Worm (Caenorhabditis elegans) whole organism, young adult: Measurements from ENCODE around the gene aqp-12.

Source experiments
- B0035.1 ChIP-seq: sonication (generic microtip); optimal IDR thresholded peaks from 2 replicates; lab custom pipeline; 2016; ENCODE audit warnings: missing genetic modification characterization, mild to moderate bottlenecking, missing compliant biosample characterization, missing genotype, missing genetic modification reagents
- F10E7.11 ChIP-seq: sonication (generic microtip); optimal IDR thresholded peaks from 2 replicates; lab custom pipeline; 2017; ENCODE audit warnings: mild to moderate bottlenecking, missing genetic modification characterization, moderate library complexity, missing compliant biosample characterization
- F23B12.7 ChIP-seq: sonication (generic microtip); optimal IDR thresholded peaks from 2 replicates; lab custom pipeline; 2017; ENCODE audit warnings: missing genetic modification characterization, mild to moderate bottlenecking, missing compliant biosample characterization, antibody characterized with exemption, moderate library complexity; ENCODE audit not compliant: insufficient read depth
- F55B11.4 ChIP-seq: sonication (generic microtip); optimal IDR thresholded peaks from 2 replicates; lab custom pipeline; 2016; ENCODE audit warnings: missing compliant biosample characterization, missing genetic modification characterization, borderline replicate concordance; ENCODE audit not compliant: insufficient read depth
- F57A8.1 ChIP-seq: fragments of 200-800 bp; sonication (Bioruptor generic); optimal IDR thresholded peaks from 2 replicates; lab custom pipeline; 2018; ENCODE audit warnings: mild to moderate bottlenecking, missing genetic modification characterization, moderate library complexity, missing compliant biosample characterization
- F57C9.4 ChIP-seq: sonication (generic microtip); optimal IDR thresholded peaks from 2 replicates; lab custom pipeline; 2017; ENCODE audit warnings: mild to moderate bottlenecking, missing genetic modification characterization, missing compliant biosample characterization
- ZK185.1 ChIP-seq: sonication (generic microtip); optimal IDR thresholded peaks from 2 replicates; lab custom pipeline; 2016; ENCODE audit warnings: mild to moderate bottlenecking, missing genetic modification characterization, missing compliant biosample characterization; ENCODE audit not compliant: poor library complexity, severe bottlenecking
- atf-7 ChIP-seq: sonication (generic microtip); optimal IDR thresholded peaks from 2 replicates; lab custom pipeline; 2017; ENCODE audit warnings: mild to moderate bottlenecking, missing genetic modification characterization, missing compliant biosample characterization
- attf-3 ChIP-seq: fragments of 200-800 bp; sonication (Bioruptor generic); conservative IDR thresholded peaks from 2 replicates; pipeline ENCODE4 v1.3.6; 2022; ENCODE audit warnings: missing genetic modification reagents, missing genetic modification characterization, missing compliant biosample characterization
- attf-6 ChIP-seq: fragments of 200-800 bp; sonication (Bioruptor generic); IDR thresholded peaks from 2 replicates; pipeline ENCODE4 v1.3.6; 2022; ENCODE audit warnings: missing genetic modification reagents, missing genetic modification characterization, missing compliant biosample characterization
- cebp-1 ChIP-seq, 2 experiments: fragments of 200-800 bp in 1 of 2; sonication (Bioruptor generic) in 1 of 2; sonication (generic microtip) in 1 of 2; IDR thresholded peaks in 1 of 2; optimal IDR thresholded peaks in 1 of 2; 2 replicates each; pipeline versions ENCODE4 v1.3.6 to Lab custom; 2017 to 2022; ENCODE audit warnings: missing compliant biosample characterization in 2 of 2, missing genetic modification characterization in 2 of 2, mild to moderate bottlenecking in 1 of 2, missing genetic modification reagents in 1 of 2, moderate library complexity in 1 of 2
- chd-7 ChIP-seq: sonication (generic microtip); optimal IDR thresholded peaks from 2 replicates; lab custom pipeline; 2016; ENCODE audit warnings: mild to moderate bottlenecking, missing genetic modification characterization, moderate library complexity, missing compliant biosample characterization
- efl-1 ChIP-seq: fragments of 150-350 bp; optimal IDR thresholded peaks from 2 replicates; lab custom pipeline; 2014; ENCODE audit warnings: missing biosample characterization, missing genetic modification reagents, missing genetic modification characterization
- egl-44 ChIP-seq: fragments of 200-800 bp; sonication (Bioruptor generic); IDR thresholded peaks from 2 replicates; pipeline ENCODE4 v1.3.6; 2022; ENCODE audit warnings: missing genetic modification reagents, missing genetic modification characterization, missing compliant biosample characterization
- egrh-3 ChIP-seq: fragments of 200-800 bp; sonication (Bioruptor generic); IDR thresholded peaks from 2 replicates; pipeline ENCODE4 v1.3.6; 2022; ENCODE audit warnings: missing genetic modification reagents, missing genetic modification characterization, missing compliant biosample characterization
- ekl-4 ChIP-seq: fragments of 200-800 bp; sonication (Bioruptor generic); IDR thresholded peaks from 2 replicates; pipeline ENCODE4 v1.3.6; 2022; ENCODE audit warnings: missing genetic modification reagents, missing genetic modification characterization, missing compliant biosample characterization
- ets-4 ChIP-seq: fragments of 200-800 bp; sonication (Bioruptor generic); optimal IDR thresholded peaks from 2 replicates; lab custom pipeline; 2018; ENCODE audit warnings: mild to moderate bottlenecking, missing genetic modification characterization, missing compliant biosample characterization
- fkh-3 ChIP-seq: sonication (generic microtip); optimal IDR thresholded peaks from 2 replicates; lab custom pipeline; 2016; ENCODE audit warnings: mild to moderate bottlenecking, missing genetic modification characterization, missing compliant biosample characterization
- gei-17 ChIP-seq: fragments of 200-800 bp; sonication (Bioruptor generic); optimal IDR thresholded peaks from 2 replicates; lab custom pipeline; 2018; ENCODE audit warnings: mild to moderate bottlenecking, missing genetic modification characterization, missing compliant biosample characterization
- him-1 ChIP-seq: sonication (generic microtip); optimal IDR thresholded peaks from 2 replicates; lab custom pipeline; 2016; ENCODE audit warnings: missing genotype, missing genetic modification reagents, missing genetic modification characterization, missing compliant biosample characterization
- hsf-1 ChIP-seq: fragments of 200-800 bp; sonication (Bioruptor generic); IDR thresholded peaks from 2 replicates; pipeline ENCODE4 v1.3.6; 2022; ENCODE audit warnings: missing genetic modification reagents, missing genetic modification characterization, missing compliant biosample characterization
- let-607 ChIP-seq, 2 experiments: fragments of 200-800 bp in 1 of 2; sonication (Bioruptor generic) in 1 of 2; sonication (generic microtip) in 1 of 2; optimal IDR thresholded peaks; 2 replicates each; lab custom pipeline; 2016 to 2018; ENCODE audit warnings: mild to moderate bottlenecking in 2 of 2, missing compliant biosample characterization in 2 of 2, missing genetic modification characterization in 2 of 2, moderate library complexity in 2 of 2, missing genotype in 1 of 2
- lin-40 ChIP-seq: sonication (generic microtip); optimal IDR thresholded peaks from 2 replicates; lab custom pipeline; 2016; ENCODE audit warnings: missing genetic modification characterization, mild to moderate bottlenecking, missing compliant biosample characterization, missing genotype, missing genetic modification reagents
- lin-54 ChIP-seq: fragments of 200-800 bp; sonication (Bioruptor generic); optimal IDR thresholded peaks from 2 replicates; lab custom pipeline; 2018; ENCODE audit warnings: mild to moderate bottlenecking, missing genetic modification characterization, missing compliant biosample characterization
- nfya-1 ChIP-seq: sonication (generic microtip); optimal IDR thresholded peaks from 2 replicates; lab custom pipeline; 2017; ENCODE audit warnings: antibody characterized with exemption, missing compliant biosample characterization, missing genetic modification characterization, borderline replicate concordance; ENCODE audit not compliant: insufficient read depth
- nhr-120 ChIP-seq: fragments of 200-800 bp; sonication (Bioruptor generic); IDR thresholded peaks from 2 replicates; pipeline ENCODE4 v1.3.6; 2022; ENCODE audit warnings: missing genetic modification characterization, missing compliant biosample characterization
- nhr-179 ChIP-seq: sonication (generic microtip); optimal IDR thresholded peaks from 2 replicates; lab custom pipeline; 2016; ENCODE audit warnings: mild to moderate bottlenecking, missing genetic modification characterization, missing compliant biosample characterization
- nhr-80 ChIP-seq: sonication (generic microtip); optimal IDR thresholded peaks from 2 replicates; lab custom pipeline; 2016; ENCODE audit warnings: missing genetic modification characterization, missing compliant biosample characterization
- pbrm-1 ChIP-seq: fragments of 200-800 bp; sonication (Bioruptor generic); IDR thresholded peaks from 2 replicates; pipeline ENCODE4 v1.3.6; 2022; ENCODE audit warnings: missing genetic modification reagents, missing genetic modification characterization, missing compliant biosample characterization
- rcor-1 ChIP-seq: fragments of 200-800 bp; sonication (Bioruptor generic); IDR thresholded peaks from 2 replicates; pipeline ENCODE4 v1.3.6; 2022; ENCODE audit warnings: missing genetic modification reagents, missing genetic modification characterization, missing compliant biosample characterization
- rec-8 ChIP-seq, 2 experiments: sonication (generic microtip); optimal IDR thresholded peaks; 2 replicates each; lab custom pipeline; 2016; ENCODE audit warnings: mild to moderate bottlenecking in 2 of 2, missing genetic modification characterization in 2 of 2, missing genetic modification reagents in 2 of 2, missing genotype in 2 of 2, missing biosample characterization in 1 of 2, missing compliant biosample characterization in 1 of 2, moderate library complexity in 1 of 2
- snpc-1.3 ChIP-seq: sonication (generic microtip); optimal IDR thresholded peaks from 2 replicates; lab custom pipeline; 2017; ENCODE audit warnings: missing genetic modification characterization, mild to moderate bottlenecking, missing compliant biosample characterization, antibody characterized with exemption, moderate library complexity, missing genotype, missing genetic modification reagents; ENCODE audit not compliant: insufficient read depth
- snpc-3.4 ChIP-seq: sonication (generic microtip); optimal IDR thresholded peaks from 2 replicates; lab custom pipeline; 2017; ENCODE audit warnings: missing genetic modification characterization, mild to moderate bottlenecking, missing compliant biosample characterization, antibody characterized with exemption, moderate library complexity, missing genotype, missing genetic modification reagents
- tbp1 ChIP-seq: fragments of 200-800 bp; sonication (Bioruptor generic); optimal IDR thresholded peaks from 2 replicates; lab custom pipeline; 2018; ENCODE audit warnings: mild to moderate bottlenecking, missing genetic modification characterization, missing compliant biosample characterization
- tbx-9 ChIP-seq: sonication (generic microtip); optimal IDR thresholded peaks from 2 replicates; lab custom pipeline; 2016; ENCODE audit warnings: borderline replicate concordance, missing genetic modification characterization, inconsistent platforms, missing compliant biosample characterization
- unc-62 ChIP-seq: fragments of 150-350 bp; optimal IDR thresholded peaks from 2 replicates; lab custom pipeline; 2014; ENCODE audit warnings: missing biosample characterization, missing genetic modification reagents, missing genetic modification characterization
- zfh-2 ChIP-seq: fragments of 200-800 bp; sonication (Bioruptor generic); conservative IDR thresholded peaks from 2 replicates; pipeline ENCODE4 v1.3.6; 2022; ENCODE audit warnings: missing genetic modification reagents, missing genetic modification characterization, missing compliant biosample characterization
- ztf-28 ChIP-seq: fragments of 200-800 bp; sonication (Bioruptor generic); IDR thresholded peaks from 2 replicates; pipeline ENCODE4 v1.3.6; 2022; ENCODE audit warnings: missing genetic modification reagents, missing genetic modification characterization, missing compliant biosample characterization
- ztf-3 ChIP-seq: fragments of 200-800 bp; sonication (Bioruptor generic); optimal IDR thresholded peaks from 2 replicates; lab custom pipeline; 2018; ENCODE audit warnings: mild to moderate bottlenecking, missing genetic modification characterization, missing compliant biosample characterization

Gene aqp-12

ce11 chrII:12175398-12175797 lies 27.6 kb upstream of the aqp-12 start:
- no peak for TF ChIP-seq lin-40
- no peak for TF ChIP-seq tbp1 (GFP tag; lab: Kevin White, UChicago)
- no peak for TF ChIP-seq attf-6 (GFP tag; lab: Robert Waterston, UW)
- no peak for TF ChIP-seq F57C9.4 (tag; lab: Kevin White, UChicago)
- no peak for TF ChIP-seq pbrm-1 (GFP tag; lab: Robert Waterston, UW)
- no peak for TF ChIP-seq fkh-3 (tag; lab: Kevin White, UChicago)
- no peak for TF ChIP-seq F55B11.4 (tag; lab: Kevin White, UChicago)
- no peak for TF ChIP-seq gei-17 (GFP tag; lab: Kevin White, UChicago)
- no peak for TF ChIP-seq rcor-1
- TF ChIP-seq rec-8 (tag; optimal IDR thresholded peaks at IDR 0.05; lab: Kevin White, UChicago) = no peak
- no peak for TF ChIP-seq egl-44
- TF ChIP-seq egrh-3 (GFP tag; lab: Robert Waterston, UW) = peak; percentile 91
- TF ChIP-seq nfya-1 (tag; lab: Kevin White, UChicago) = no peak
- TF ChIP-seq ZK185.1 (tag; lab: Kevin White, UChicago) = no peak
- peak; percentile 93 for TF ChIP-seq zfh-2 (GFP tag; lab: Robert Waterston, UW)
- no peak for TF ChIP-seq ztf-28 (GFP tag; lab: Robert Waterston, UW)

ce11 chrII:12176521-12176920 lies 26.5 kb upstream of the aqp-12 start:
- TF ChIP-seq ets-4 (GFP tag; lab: Kevin White, UChicago) (no peak), tbx-9 (no peak), snpc-1.3 (tag; lab: Kevin White, UChicago) (no peak), him-1 (tag; lab: Kevin White, UChicago) (peak; percentile 70)

DNA sequence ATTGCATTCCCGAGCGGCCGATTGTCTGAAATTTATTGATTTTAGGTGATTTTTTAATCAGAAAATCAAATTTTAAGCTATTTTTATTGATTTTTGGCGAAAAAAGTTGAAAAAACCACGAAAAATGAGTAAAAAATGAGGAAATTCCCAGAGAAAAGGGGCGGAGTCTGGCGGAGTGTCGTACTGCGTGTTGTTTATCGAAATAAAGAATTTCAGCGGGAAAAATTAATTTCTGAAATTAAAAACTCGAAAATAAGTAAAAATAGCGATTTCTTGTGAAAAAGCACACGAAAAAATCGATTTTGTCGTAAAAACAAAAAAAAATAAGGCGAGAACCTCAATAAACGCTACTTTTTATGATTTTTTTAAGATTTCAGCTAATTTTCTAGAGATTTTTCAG lies 18.2 kb upstream of the aqp-12 start, which contains the start of gene Y57A10A.13:
Gene Y57A10A.13 (minus strand): TSS at position 46 of the 400 bp plus-strand sequence.
- TF ChIP-seq F57A8.1 (GFP tag; lab: Kevin White, UChicago) = no peak
- no peak for TF ChIP-seq snpc-3.4 (tag; lab: Kevin White, UChicago)
- no peak for TF ChIP-seq F23B12.7
- no peak for TF ChIP-seq nhr-120 (GFP tag; lab: Robert Waterston, UW)
- no peak for TF ChIP-seq nhr-179
- TF ChIP-seq chd-7 = no peak
- TF ChIP-seq efl-1 = peak; percentile 43
- peak; percentile 84 for TF ChIP-seq attf-3
- TF ChIP-seq lin-54 (GFP tag; lab: Kevin White, UChicago) = no peak
- TF ChIP-seq ztf-3 (GFP tag; lab: Kevin White, UChicago) = no peak
- TF ChIP-seq ztf-28 (GFP tag; lab: Robert Waterston, UW) = no peak

DNA sequence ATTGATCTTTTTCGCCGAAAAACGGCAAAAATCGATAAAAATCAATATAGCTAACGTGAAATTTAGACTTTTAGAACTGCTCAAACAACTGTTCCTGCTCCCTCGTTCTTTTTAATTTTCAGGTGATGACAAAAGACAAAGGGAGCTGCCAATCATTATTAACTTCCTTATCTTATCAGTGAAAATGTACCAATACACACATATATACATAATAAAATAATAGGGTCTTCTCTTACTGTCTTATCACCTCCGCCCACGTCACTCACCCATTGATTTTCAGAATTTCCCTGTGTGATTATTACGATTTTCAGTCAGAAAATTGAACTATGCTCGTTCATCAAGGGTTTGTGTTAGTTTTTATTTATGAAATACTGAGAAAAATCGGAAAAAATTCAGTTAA lies 17.3 kb upstream of the aqp-12 start, which contains the start of gene Y57A10A.14:
Gene Y57A10A.14 (plus strand): TSS at position 228 of the 400 bp plus-strand sequence.
- TF ChIP-seq fkh-3 (tag; lab: Kevin White, UChicago) (no peak), nhr-80 (tag; lab: Kevin White, UChicago) (peak; percentile 78), hsf-1 (no peak), unc-62 (GFP tag; lab: Kevin White, UChicago) (peak; percentile 79), atf-7 (tag; lab: Kevin White, UChicago) (peak; percentile 34), let-607 (tag; optimal IDR thresholded peaks at IDR 0.05; lab: Kevin White, UChicago) (peak in 1 of 2 experiments; percentile 57), cebp-1 (GFP tag; IDR thresholded peaks at IDR 0.05; lab: Robert Waterston, UW) (no peak), cebp-1 (tag; optimal IDR thresholded peaks at IDR 0.05; lab: Kevin White, UChicago) (peak; percentile 15), ekl-4 (no peak), B0035.1 (tag; lab: Kevin White, UChicago) (no peak), F10E7.11 (tag; lab: Kevin White, UChicago) (no peak)
- TF ChIP-seq, all 124 proteins: peak for 5
